Worm (Caenorhabditis elegans) whole organism, mixed stage, embryonic: ENCODE measurements around the gene algn-11.

Experiments
- elt-3 ChIP-seq: fragments of 150-350 bp; optimal IDR thresholded peaks from 2 replicates; lab custom pipeline; 2014; ENCODE audit warnings: missing biosample characterization, missing genetic modification characterization
- lsy-2 ChIP-seq: fragments of 150-350 bp; optimal IDR thresholded peaks from 2 replicates; lab custom pipeline; 2014; ENCODE audit warnings: missing biosample characterization, missing genetic modification characterization
- nhr-237 ChIP-seq: fragments of 150-350 bp; optimal IDR thresholded peaks from 2 replicates; lab custom pipeline; 2014; ENCODE audit warnings: missing biosample characterization, missing genetic modification characterization
- nhr-28 ChIP-seq: fragments of 150-350 bp; optimal IDR thresholded peaks from 2 replicates; lab custom pipeline; 2014; ENCODE audit warnings: missing biosample characterization, missing genetic modification characterization
- nhr-76 ChIP-seq: sonication (generic microtip); optimal IDR thresholded peaks from 2 replicates; lab custom pipeline; 2017; ENCODE audit warnings: missing biosample characterization, missing genetic modification characterization
- pha-4 ChIP-seq: fragments of 150-350 bp; optimal IDR thresholded peaks from 2 replicates; lab custom pipeline; 2018; ENCODE audit warnings: missing biosample characterization, missing genetic modification reagents, missing genetic modification characterization
- snpc-4 ChIP-seq: fragments of 150-350 bp; optimal IDR thresholded peaks from 2 replicates; lab custom pipeline; 2014; ENCODE audit warnings: missing biosample characterization, missing genetic modification characterization

- TF ChIP-seq nhr-237 (tag; lab: Kevin White, UChicago) (no peak), nhr-28 (tag; lab: Kevin White, UChicago) (no peak), nhr-76 (tag; lab: Kevin White, UChicago) (no peak), snpc-4 (tag; lab: Kevin White, UChicago) (no peak), pha-4 (no peak), elt-3 (tag; lab: Kevin White, UChicago) (no peak), lsy-2 (tag; lab: Kevin White, UChicago) (no peak)
These were observed at the start of gene algn-11 for ce11 chrIII:7290462-7290861.
